Worm (Caenorhabditis elegans): Measurements from ENCODE around the gene C16D9.3.

- TF ChIP-seq duxl-1 (tag; optimal IDR thresholded peaks at IDR 0.05; ENCODE audit: poor library complexity) (no peak), ztf-7 (tag; optimal IDR thresholded peaks at IDR 0.05) (no peak), ztf-11 (tag; optimal IDR thresholded peaks at IDR 0.05) (no peak), dpl-1 (GFP tag; optimal IDR thresholded peaks at IDR 0.05) (no peak), ama-1 (optimal IDR thresholded peaks at IDR 0.05) (no peak), snpc-4 (tag; optimal IDR thresholded peaks at IDR 0.05) (no peak), gei-8 (GFP tag; optimal IDR thresholded peaks at IDR 0.05) (no peak), saeg-2 (GFP tag; IDR thresholded peaks at IDR 0.05) (no peak)
Measured at ce11 chrV:8206931-8207330, 32.9 kb downstream of the C16D9.3 start, which contains the start of gene timp-1.

Measured in whole organism, L4 larva.